Fruit fly (Drosophila melanogaster) whole organism, pupa: ENCODE measurements around the gene B52.

Experiments used
- CG10348 ChIP-seq: fragments of 200-800 bp; sonication (Bioruptor generic); IDR thresholded peaks from 2 replicates; pipeline ENCODE4 v1.3.6; 2022; ENCODE audit warnings: missing biosample characterization, missing genetic modification characterization
- CG12605 ChIP-seq: fragments of 200-800 bp; sonication (Bioruptor generic); IDR thresholded peaks from 2 replicates; pipeline ENCODE4 v1.3.6; 2022; ENCODE audit warnings: missing biosample characterization, missing genetic modification characterization
- CG14655 ChIP-seq: fragments of 200-800 bp; sonication (Bioruptor generic); optimal IDR thresholded peaks from 3 replicates; lab custom pipeline; 2017; ENCODE audit warnings: mild to moderate bottlenecking, missing biosample characterization, missing genetic modification reagents, missing genetic modification characterization
- CG15710 ChIP-seq: fragments of 200-800 bp; sonication (Bioruptor generic); optimal IDR thresholded peaks from 2 replicates; lab custom pipeline; 2018; ENCODE audit warnings: missing biosample characterization, mild to moderate bottlenecking, missing genetic modification characterization, moderate library complexity
- CG17806 ChIP-seq: fragments of 200-800 bp; sonication (Bioruptor generic); optimal IDR thresholded peaks from 2 replicates; lab custom pipeline; 2018; ENCODE audit warnings: missing biosample characterization, mild to moderate bottlenecking, missing genetic modification characterization, moderate library complexity
- CG32121 ChIP-seq: fragments of 200-800 bp; sonication (Bioruptor generic); IDR thresholded peaks from 2 replicates; pipeline ENCODE4 v1.3.6; 2022; ENCODE audit warnings: missing biosample characterization, missing genetic modification characterization
- CG8159 ChIP-seq: fragments of 200-800 bp; sonication (Bioruptor generic); optimal IDR thresholded peaks from 3 replicates; lab custom pipeline; 2018; ENCODE audit warnings: missing biosample characterization, mild to moderate bottlenecking, missing genetic modification characterization, moderate library complexity
- CG8301 ChIP-seq: fragments of 200-800 bp; sonication (Bioruptor generic); optimal IDR thresholded peaks from 2 replicates; lab custom pipeline; 2018; ENCODE audit warnings: missing biosample characterization, mild to moderate bottlenecking, missing genetic modification characterization
- EcR ChIP-seq: fragments of 200-800 bp; sonication (Bioruptor generic); optimal IDR thresholded peaks from 3 replicates; lab custom pipeline; 2019; ENCODE audit warnings: missing biosample characterization, missing genetic modification characterization, mild to moderate bottlenecking, moderate library complexity, missing genetic modification reagents
- Ets98B ChIP-seq: fragments of 200-800 bp; sonication (Bioruptor generic); IDR thresholded peaks from 2 replicates; pipeline ENCODE4 v1.3.6; 2022; ENCODE audit warnings: missing biosample characterization, missing genetic modification characterization
- rn ChIP-seq: fragments of 200-800 bp; sonication (Bioruptor generic); IDR thresholded peaks from 2 replicates; pipeline ENCODE4 v1.3.6; 2022; ENCODE audit warnings: missing biosample characterization, missing genetic modification characterization

DNA sequence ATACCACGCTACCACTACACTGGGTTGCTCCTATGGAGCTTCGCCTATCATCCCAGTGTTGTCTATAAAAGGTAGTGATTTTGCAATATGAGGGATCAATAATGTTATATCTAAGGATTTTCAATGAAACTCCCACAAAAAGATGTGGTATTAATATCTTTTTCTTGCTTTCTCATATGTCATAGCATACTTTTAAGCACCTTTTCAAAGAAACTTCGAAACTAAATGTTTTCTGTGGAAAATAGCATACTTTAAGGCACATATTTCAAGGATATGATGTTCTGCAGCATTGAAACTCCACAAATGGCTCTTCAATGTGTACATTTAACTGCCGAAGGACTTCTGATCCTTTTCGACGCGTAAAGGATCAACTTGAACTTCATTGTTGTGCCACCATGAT lies 11.8 kb downstream of the B52 start:
- TF ChIP-seq CG15710 (tag; lab: Kevin White, UChicago): no peak
- no peak for TF ChIP-seq rn
- no peak for TF ChIP-seq CG17806 (tag; lab: Kevin White, UChicago)
- no peak for TF ChIP-seq CG10348
- TF ChIP-seq CG32121: no peak
- no peak for TF ChIP-seq CG8159 (tag; lab: Kevin White, UChicago)
- no peak for TF ChIP-seq CG8301 (tag; lab: Kevin White, UChicago)
- no peak for TF ChIP-seq Ets98B (GFP tag; lab: Robert Waterston, UW)
- TF ChIP-seq CG12605 (GFP tag; lab: Robert Waterston, UW): no peak
- no peak for TF ChIP-seq EcR
- no peak for TF ChIP-seq CG14655 (GFP tag; lab: Kevin White, UChicago)
